Fruit fly (Drosophila melanogaster): ENCODE measurements around the gene CG13625.

Gene CG13625

DNA sequence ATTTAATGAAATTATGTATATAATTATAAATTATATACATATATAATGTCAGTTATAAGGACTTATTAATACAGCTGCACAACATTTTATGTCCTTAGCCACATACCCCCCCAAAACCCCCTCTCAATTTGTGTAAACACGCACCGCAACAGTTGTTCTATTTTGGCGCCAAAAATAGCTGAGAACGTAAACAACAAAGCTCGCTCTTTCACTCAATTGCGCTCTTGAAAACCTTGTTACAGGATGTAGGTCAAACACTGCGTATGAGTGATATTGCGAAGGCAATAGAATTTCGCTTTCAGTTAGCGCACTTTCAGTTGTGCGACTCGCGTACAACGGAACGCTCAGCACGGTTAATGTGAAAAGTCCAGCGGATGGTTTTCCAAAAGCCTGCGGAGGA lies 40.6 kb downstream of the CG13625 start, which contains the start of gene Esyt2 (continued):
- peak; percentile 79 for TF ChIP-seq Med (GFP tag)
- no peak for TF ChIP-seq Sin3A (optimal IDR thresholded peaks at IDR 0.05)
- no peak; the same call in 2 of the 3 replicates for TF ChIP-seq row (GFP tag; IDR thresholded peaks at IDR 0.05)
- TF ChIP-seq Blimp-1 (GFP tag; optimal IDR thresholded peaks at IDR 0.05), result peak; percentile 27
- TF ChIP-seq CG13775 (GFP tag; optimal IDR thresholded peaks at IDR 0.05), result peak; percentile 20
- TF ChIP-seq sd (tag; optimal IDR thresholded peaks at IDR 0.05), result peak; percentile 57
- TF ChIP-seq CG4360 (GFP tag; IDR thresholded peaks at IDR 0.05), result no peak
- no peak for TF ChIP-seq NC2α (GFP tag; optimal IDR thresholded peaks at IDR 0.05)
- TF ChIP-seq Sox102F (GFP tag; optimal IDR thresholded peaks at IDR 0.05), result peak; percentile 55
- no peak for TF ChIP-seq Oaz (GFP tag; IDR thresholded peaks at IDR 0.05)
- no peak for TF ChIP-seq fd64A (GFP tag; optimal IDR thresholded peaks at IDR 0.05)
- no peak for TF ChIP-seq Awh (GFP tag; IDR thresholded peaks at IDR 0.05)
- TF ChIP-seq Dek (tag; optimal IDR thresholded peaks at IDR 0.05), result peak; percentile 66
- TF ChIP-seq CG11723 (GFP tag; optimal IDR thresholded peaks at IDR 0.05), result no peak
- TF ChIP-seq bbx (GFP tag; IDR thresholded peaks at IDR 0.05; ENCODE audit: partially characterized antibody), result peak; percentile 20; the same call in 1 of the 2 replicates
- peak; percentile 55 for TF ChIP-seq unpg (GFP tag; optimal IDR thresholded peaks at IDR 0.05)
- no peak for TF ChIP-seq CG5245 (GFP tag; optimal IDR thresholded peaks at IDR 0.05)
- peak; percentile 43; the same call in 1 of the 2 replicates for TF ChIP-seq ap (GFP tag; IDR thresholded peaks at IDR 0.05)
- TF ChIP-seq Hmr (GFP tag; optimal IDR thresholded peaks at IDR 0.05), result peak; percentile 83
- peak; percentile 37; the same call in 1 of the 3 replicates for TF ChIP-seq ase (GFP tag; IDR thresholded peaks at IDR 0.05)
- peak; percentile 14 for TF ChIP-seq CG12299 (tag; optimal IDR thresholded peaks at IDR 0.05)
- TF ChIP-seq sens (GFP tag), result peak; percentile 38
- peak; percentile 55 for TF ChIP-seq HHEX (GFP tag; optimal IDR thresholded peaks at IDR 0.05)
- TF ChIP-seq az2 (GFP tag; optimal IDR thresholded peaks at IDR 0.05), result peak; percentile 35
- peak; percentile 41; the same call in 1 of the 3 replicates for TF ChIP-seq B-H1 (GFP tag; IDR thresholded peaks at IDR 0.05)
- TF ChIP-seq Gsc (GFP tag; IDR thresholded peaks at IDR 0.05), result no peak
- peak; percentile 8 for TF ChIP-seq PHDP (tag; optimal IDR thresholded peaks at IDR 0.05)
- TF ChIP-seq CG7372 (GFP tag; IDR thresholded peaks at IDR 0.05), result 0 out of 2 replicates have a peak, but pooled peaks have one; percentile 36
- TF ChIP-seq CG18619 (GFP tag; optimal IDR thresholded peaks at IDR 0.05), result peak; percentile 45
- TF ChIP-seq wdn (GFP tag; IDR thresholded peaks at IDR 0.05), result peak; percentile 37; the same call in 1 of the 2 replicates
- no peak for TF ChIP-seq CG34224 (GFP tag; IDR thresholded peaks at IDR 0.05; ENCODE audit: partially characterized antibody)
- TF ChIP-seq NFAT (GFP tag; IDR thresholded peaks at IDR 0.05), result peak; percentile 61
- TF ChIP-seq Xbp1 (GFP tag; optimal IDR thresholded peaks at IDR 0.05), result peak; percentile 26
- TF ChIP-seq CG34422 (GFP tag; IDR thresholded peaks at IDR 0.05), result peak; percentile 64; the same call in 1 of the 3 replicates
- peak; percentile 4 for TF ChIP-seq Asciz (GFP tag; optimal IDR thresholded peaks at IDR 0.05)
- TF ChIP-seq CG13424 (tag; optimal IDR thresholded peaks at IDR 0.05), result peak; percentile 4
- TF ChIP-seq Hmx (GFP tag; optimal IDR thresholded peaks at IDR 0.05), result no peak
- TF ChIP-seq zen2 (GFP tag; IDR thresholded peaks at IDR 0.05; ENCODE audit: partially characterized antibody), result no peak
- no peak for TF ChIP-seq CG2202 (tag; optimal IDR thresholded peaks at IDR 0.05)
- TF ChIP-seq Dip3 (GFP tag; optimal IDR thresholded peaks at IDR 0.05), result no peak
- TF ChIP-seq Rfx (GFP tag; IDR thresholded peaks at IDR 0.05), result peak; percentile 76
- peak; percentile 37 for TF ChIP-seq CG12769 (tag; optimal IDR thresholded peaks at IDR 0.05)
- TF ChIP-seq CG14441 (GFP tag; IDR thresholded peaks at IDR 0.05), result peak; percentile 53
- TF ChIP-seq CG15269 (tag; optimal IDR thresholded peaks at IDR 0.05), result peak; percentile 51
- peak; percentile 5 for TF ChIP-seq Jarid2 (GFP tag; optimal IDR thresholded peaks at IDR 0.05)
- TF ChIP-seq ato (GFP tag; IDR thresholded peaks at IDR 0.05; ENCODE audit: partially characterized antibody), result no peak
- no peak for TF ChIP-seq CG34376 (GFP tag; optimal IDR thresholded peaks at IDR 0.05)
- peak; percentile 42 for TF ChIP-seq dmrt99B (tag; optimal IDR thresholded peaks at IDR 0.05)
- TF ChIP-seq CG7839 (tag; optimal IDR thresholded peaks at IDR 0.05), result peak; percentile 19
- peak; percentile 8 for TF ChIP-seq Hand (GFP tag; optimal IDR thresholded peaks at IDR 0.05)

All from whole organism, embryonic.